Worm (Caenorhabditis elegans) whole organism, L4 larva: ENCODE data around the gene srbc-41.

Source experiments
- D1046.2 ChIP-seq: fragments of 200-800 bp; sonication (Bioruptor generic); IDR thresholded peaks from 2 replicates; pipeline ENCODE4 v1.3.6; 2022; ENCODE audit warnings: missing genetic modification characterization, missing compliant biosample characterization
- ZK337.2 ChIP-seq: fragments of 200-800 bp; sonication (Bioruptor generic); IDR thresholded peaks from 2 replicates; pipeline ENCODE4 v1.3.6; 2022; ENCODE audit warnings: missing genetic modification reagents, missing genetic modification characterization, missing compliant biosample characterization
- aha-1 ChIP-seq: fragments of 150-350 bp; peaks from one replicate; lab custom pipeline; 2014; ENCODE audit warnings: missing biosample characterization, missing genetic modification characterization
- ceh-32 ChIP-seq: sonication (generic microtip); optimal IDR thresholded peaks from 2 replicates; lab custom pipeline; 2016; ENCODE audit warnings: mild to moderate bottlenecking, missing genetic modification characterization, missing compliant biosample characterization; ENCODE audit not compliant: poor library complexity
- cey-2 ChIP-seq: sonication (generic microtip); optimal IDR thresholded peaks from 3 replicates; lab custom pipeline; 2017; ENCODE audit warnings: missing genetic modification characterization, mild to moderate bottlenecking, missing compliant biosample characterization, antibody characterized with exemption, borderline replicate concordance; ENCODE audit not compliant: insufficient read depth
- daf-16 ChIP-seq, 3 experiments: sonication (generic microtip); optimal IDR thresholded peaks; 2 replicates each; lab custom pipeline; 2016 to 2017; ENCODE audit warnings: missing genetic modification characterization in 3 of 3, missing genetic modification reagents in 3 of 3, mild to moderate bottlenecking in 2 of 3, missing compliant biosample characterization in 2 of 3, missing biosample characterization in 1 of 3, moderate library complexity in 1 of 3
- daf-19 ChIP-seq: fragments of 200-800 bp; sonication (Bioruptor generic); conservative IDR thresholded peaks from 2 replicates; pipeline ENCODE4 v1.3.6; 2022; ENCODE audit warnings: missing genetic modification characterization, missing compliant biosample characterization
- dmd-6 ChIP-seq: fragments of 200-800 bp; sonication (Bioruptor generic); IDR thresholded peaks from 2 replicates; pipeline ENCODE4 v1.3.6; 2022; ENCODE audit warnings: missing genetic modification reagents, missing genetic modification characterization, missing compliant biosample characterization
- dve-1 ChIP-seq: sonication (generic microtip); optimal IDR thresholded peaks from 2 replicates; lab custom pipeline; 2017; ENCODE audit warnings: antibody characterized with exemption, mild to moderate bottlenecking, missing genetic modification characterization, missing compliant biosample characterization; ENCODE audit not compliant: insufficient read depth
- egl-27 ChIP-seq: sonication (generic microtip); optimal IDR thresholded peaks from 3 replicates; lab custom pipeline; 2017; ENCODE audit warnings: missing biosample characterization, missing genetic modification reagents, missing genetic modification characterization
- egl-43 ChIP-seq: fragments of 200-800 bp; sonication (Bioruptor generic); IDR thresholded peaks from 2 replicates; pipeline ENCODE4 v1.3.6; 2022; ENCODE audit warnings: missing genetic modification reagents, missing genetic modification characterization, missing compliant biosample characterization
- fos-1 ChIP-seq: fragments of 150-350 bp; optimal IDR thresholded peaks from 2 replicates; lab custom pipeline; 2014; ENCODE audit warnings: missing biosample characterization, missing genetic modification characterization
- hlh-11 ChIP-seq: fragments of 200-800 bp; sonication (Bioruptor generic); optimal IDR thresholded peaks from 2 replicates; lab custom pipeline; 2018; ENCODE audit warnings: mild to moderate bottlenecking, missing genetic modification characterization, missing compliant biosample characterization
- hlh-30 ChIP-seq: sonication (generic microtip); optimal IDR thresholded peaks from 2 replicates; lab custom pipeline; 2017; ENCODE audit warnings: antibody characterized with exemption, mild to moderate bottlenecking, missing genetic modification characterization, missing compliant biosample characterization; ENCODE audit not compliant: insufficient read depth
- jun-1 ChIP-seq: fragments of 150-350 bp; optimal IDR thresholded peaks from 2 replicates; lab custom pipeline; 2014; ENCODE audit warnings: missing biosample characterization, missing genetic modification reagents, missing genetic modification characterization
- lim-7 ChIP-seq: fragments of 200-800 bp; sonication (Bioruptor generic); IDR thresholded peaks from 2 replicates; pipeline ENCODE4 v1.3.6; 2022; ENCODE audit warnings: missing genetic modification characterization, missing compliant biosample characterization
- lin-13 ChIP-seq: fragments of 150-350 bp; optimal IDR thresholded peaks from 2 replicates; lab custom pipeline; 2014; ENCODE audit warnings: missing biosample characterization, missing genetic modification reagents, missing genetic modification characterization
- lin-38 ChIP-seq: fragments of 200-800 bp; sonication (Bioruptor generic); IDR thresholded peaks from 2 replicates; pipeline ENCODE4 v1.3.6; 2022; ENCODE audit warnings: missing genetic modification reagents, missing genetic modification characterization, missing compliant biosample characterization
- lir-3 ChIP-seq: sonication (generic microtip); optimal IDR thresholded peaks from 2 replicates; lab custom pipeline; 2016; ENCODE audit warnings: mild to moderate bottlenecking, missing genetic modification characterization, missing compliant biosample characterization
- mdl-1 ChIP-seq, 2 experiments: fragments of 150-350 bp in 1 of 2; sonication (generic microtip) in 1 of 2; optimal IDR thresholded peaks; 2 replicates each; lab custom pipeline; 2014 to 2017; ENCODE audit warnings: missing biosample characterization in 2 of 2, missing genetic modification characterization in 2 of 2
- mep-1 ChIP-seq: fragments of 150-350 bp; sonication (generic microtip); optimal IDR thresholded peaks from 3 replicates; lab custom pipeline; 2014; ENCODE audit warnings: missing biosample characterization, missing genetic modification characterization
- mes-2 ChIP-seq: sonication (generic microtip); optimal IDR thresholded peaks from 2 replicates; lab custom pipeline; 2016; ENCODE audit warnings: missing genotype, mild to moderate bottlenecking, missing genetic modification characterization, missing compliant biosample characterization; ENCODE audit not compliant: poor library complexity, severe bottlenecking
- mxl-3 ChIP-seq: fragments of 200-800 bp; sonication (Bioruptor generic); optimal IDR thresholded peaks from 2 replicates; lab custom pipeline; 2018; ENCODE audit warnings: mild to moderate bottlenecking, missing genetic modification characterization, missing compliant biosample characterization
- nhr-10 ChIP-seq: fragments of 150-350 bp; optimal IDR thresholded peaks from 2 replicates; lab custom pipeline; 2014; ENCODE audit warnings: missing biosample characterization, missing genetic modification characterization
- nhr-111 ChIP-seq: fragments of 200-800 bp; sonication (Bioruptor generic); optimal IDR thresholded peaks from 2 replicates; lab custom pipeline; 2018; ENCODE audit warnings: mild to moderate bottlenecking, missing genetic modification characterization, missing compliant biosample characterization
- nhr-25 ChIP-seq: sonication (generic microtip); optimal IDR thresholded peaks from 2 replicates; lab custom pipeline; 2017; ENCODE audit warnings: missing genetic modification characterization, mild to moderate bottlenecking, missing compliant biosample characterization, antibody characterized with exemption, moderate library complexity, borderline replicate concordance; ENCODE audit not compliant: insufficient read depth
- nhr-28 ChIP-seq: fragments of 150-350 bp; optimal IDR thresholded peaks from 2 replicates; lab custom pipeline; 2014; ENCODE audit warnings: missing biosample characterization, missing genetic modification characterization
- nhr-41 ChIP-seq: fragments of 200-800 bp; sonication (Bioruptor generic); IDR thresholded peaks from 2 replicates; pipeline ENCODE4 v1.3.6; 2022; ENCODE audit warnings: missing genetic modification reagents, missing genetic modification characterization, missing compliant biosample characterization
- nhr-42 ChIP-seq: fragments of 200-800 bp; sonication (Bioruptor generic); IDR thresholded peaks from 2 replicates; pipeline ENCODE4 v1.3.6; 2022; ENCODE audit warnings: missing genetic modification characterization, missing compliant biosample characterization
- nhr-76 ChIP-seq: fragments of 150-350 bp; optimal IDR thresholded peaks from 2 replicates; lab custom pipeline; 2014; ENCODE audit warnings: missing biosample characterization, missing genetic modification characterization
- nhr-77 ChIP-seq: fragments of 150-350 bp; optimal IDR thresholded peaks from 2 replicates; lab custom pipeline; 2014; ENCODE audit warnings: missing biosample characterization, missing genetic modification characterization
- pha-4 ChIP-seq, 2 experiments: fragments of 150-350 bp in 1 of 2; fragments of 200-800 bp in 1 of 2; sonication (Bioruptor generic) in 1 of 2; IDR thresholded peaks in 1 of 2; optimal IDR thresholded peaks in 1 of 2; 2 replicates each; pipeline versions ENCODE4 v1.3.6 to Lab custom; 2014 to 2022; ENCODE audit warnings: missing genetic modification characterization in 2 of 2, missing genetic modification reagents in 2 of 2, missing biosample characterization in 1 of 2, missing compliant biosample characterization in 1 of 2
- sdz-12 ChIP-seq: fragments of 200-800 bp; sonication (Bioruptor generic); optimal IDR thresholded peaks from 2 replicates; lab custom pipeline; 2018; ENCODE audit warnings: mild to moderate bottlenecking, missing genetic modification characterization, missing compliant biosample characterization
- set-16 ChIP-seq: fragments of 200-800 bp; sonication (Bioruptor generic); IDR thresholded peaks from 2 replicates; pipeline ENCODE4 v1.3.6; 2022; ENCODE audit warnings: missing genetic modification reagents, missing genetic modification characterization, missing compliant biosample characterization
- tag-97 ChIP-seq: fragments of 200-800 bp; sonication (Bioruptor generic); IDR thresholded peaks from 2 replicates; pipeline ENCODE4 v1.3.6; 2022; ENCODE audit warnings: missing genetic modification characterization, missing compliant biosample characterization
- unc-130 ChIP-seq: sonication (generic microtip); optimal IDR thresholded peaks from 2 replicates; lab custom pipeline; 2016; ENCODE audit warnings: missing genetic modification reagents, missing genetic modification characterization, missing compliant biosample characterization
- unc-62 ChIP-seq, 3 experiments: fragments of 150-350 bp in 1 of 3; sonication (generic microtip); optimal IDR thresholded peaks in 2 of 3; peaks in 1 of 3; 1 replicate in 1 of 3; 2 replicates in 2 of 3; lab custom pipeline; 2014 to 2017; ENCODE audit warnings: missing biosample characterization in 3 of 3, missing genetic modification characterization in 3 of 3, missing genetic modification reagents in 3 of 3, missing genotype in 1 of 3
- ztf-7 ChIP-seq: fragments of 150-350 bp; optimal IDR thresholded peaks from 2 replicates; lab custom pipeline; 2014; ENCODE audit warnings: missing biosample characterization, missing genetic modification characterization

Gene srbc-41

DNA sequence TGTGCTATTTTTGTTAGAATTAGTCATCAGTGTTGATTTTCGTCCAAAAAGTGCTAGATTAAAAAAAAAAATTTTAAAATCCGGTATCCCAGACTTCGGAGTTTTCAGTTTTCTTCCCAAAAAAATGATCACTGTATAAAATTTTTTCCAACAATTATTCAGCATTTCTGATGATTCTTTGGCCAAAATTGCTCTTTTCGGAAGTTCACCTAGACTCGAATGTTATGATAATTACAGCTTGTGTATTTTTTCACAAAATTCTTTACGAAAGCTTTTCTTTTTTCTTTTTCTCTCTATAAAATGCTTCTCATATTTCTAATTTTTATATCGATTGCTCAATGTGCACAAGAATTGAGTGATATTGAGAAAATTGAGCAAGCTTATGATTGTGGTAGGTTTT, 17.1 kb upstream of the srbc-41 start, which contains the start of gene irld-17:
Gene irld-17 (plus strand): TSS at position 301 of the 400 bp plus-strand sequence.
- TF ChIP-seq pha-4 (GFP tag; IDR thresholded peaks at IDR 0.05; lab: Robert Waterston, UW) (no peak), pha-4 (tag; optimal IDR thresholded peaks at IDR 0.05; lab: Kevin White, UChicago) (no peak), set-16 (GFP tag; lab: Robert Waterston, UW) (no peak), nhr-10 (tag; lab: Kevin White, UChicago) (no peak), nhr-111 (GFP tag; lab: Kevin White, UChicago) (no peak), ZK337.2 (no peak), unc-62 (GFP tag; optimal IDR thresholded peaks at IDR 0.05 in 1 of 2; lab: Kevin White, UChicago) (no peak), unc-62 (tag; optimal IDR thresholded peaks at IDR 0.05; lab: Kevin White, UChicago) (no peak), cey-2 (no peak), nhr-41 (GFP tag; lab: Robert Waterston, UW) (no peak), egl-27 (tag; lab: Kevin White, UChicago) (no peak), sdz-12 (no peak), ceh-32 (tag; lab: Kevin White, UChicago) (no peak)

DNA sequence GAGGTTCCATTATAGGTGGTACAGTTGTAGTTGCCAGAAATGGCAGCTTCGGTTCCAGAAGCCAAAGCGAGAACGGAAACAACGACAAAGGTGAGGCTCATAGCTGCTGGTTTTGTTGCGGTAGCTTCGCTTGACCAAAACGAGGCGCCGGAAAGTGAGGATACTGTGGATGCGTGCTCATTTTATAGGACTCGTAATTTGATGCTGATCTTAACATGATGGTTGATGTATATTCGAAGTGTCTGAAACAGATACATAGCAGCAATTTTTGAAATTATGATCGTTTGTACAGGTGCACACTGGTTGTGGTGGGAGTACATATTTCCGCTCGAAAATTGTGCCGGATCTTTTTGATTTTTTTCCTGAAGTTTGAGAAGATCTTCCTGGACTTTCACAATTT, 16.5 kb upstream of the srbc-41 start, which contains the start of gene Y46H3D.8:
Gene Y46H3D.8 (minus strand): TSS at position 101 of the 400 bp plus-strand sequence.
- TF ChIP-seq daf-19 (GFP tag; lab: Robert Waterston, UW) (no peak), lir-3 (tag; lab: Kevin White, UChicago) (no peak)

DNA sequence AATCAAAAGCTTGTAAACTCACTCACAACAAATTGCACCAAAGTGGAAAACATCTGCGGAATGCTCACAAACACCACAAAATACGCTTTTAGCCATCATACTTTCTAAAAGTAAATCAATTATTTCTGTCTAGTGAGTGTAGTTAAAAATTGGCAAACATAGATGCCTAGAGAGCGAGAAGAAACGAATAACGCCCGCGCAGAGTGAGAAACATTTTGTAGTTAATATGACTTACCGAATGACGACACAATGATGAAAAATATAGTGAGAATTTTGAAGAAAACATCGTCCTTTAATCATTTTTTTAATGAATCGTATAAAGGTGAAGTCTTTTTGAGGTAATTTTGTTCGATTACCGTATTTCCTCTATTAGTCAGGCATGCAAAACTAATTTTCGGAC, 14.7 kb upstream of the srbc-41 start, which contains the start of gene nhr-238:
Gene nhr-238 (minus strand): TSS at position 104 of the 400 bp plus-strand sequence.
- peak; percentile 44 for TF ChIP-seq dve-1 (tag; lab: Kevin White, UChicago)
- TF ChIP-seq daf-16 (GFP tag; optimal IDR thresholded peaks at IDR 0.05; lab: Kevin White, UChicago) = no peak
- peak; percentile 17 for TF ChIP-seq daf-16 (tag; optimal IDR thresholded peaks at IDR 0.05; lab: Kevin White, UChicago)
- TF ChIP-seq D1046.2 (GFP tag; lab: Robert Waterston, UW) = no peak
- no peak for TF ChIP-seq daf-19 (GFP tag; lab: Robert Waterston, UW)
- TF ChIP-seq ceh-32 (tag; lab: Kevin White, UChicago) = no peak
- peak; percentile 85 for TF ChIP-seq nhr-42 (GFP tag; lab: Robert Waterston, UW)
- peak; percentile 100 for TF ChIP-seq nhr-28 (tag; lab: Kevin White, UChicago)
- no peak for TF ChIP-seq fos-1 (tag; lab: Kevin White, UChicago)
- no peak for TF ChIP-seq nhr-76 (tag; lab: Kevin White, UChicago)
- no peak for TF ChIP-seq lin-13
- no peak for TF ChIP-seq lim-7 (GFP tag; lab: Robert Waterston, UW)
- TF ChIP-seq jun-1 (tag; lab: Kevin White, UChicago) = no peak
- peak; percentile 75 for TF ChIP-seq ztf-7 (tag; lab: Kevin White, UChicago)
- no peak for TF ChIP-seq unc-130
- TF ChIP-seq nhr-77 (tag; lab: Kevin White, UChicago) = peak; percentile 99

DNA sequence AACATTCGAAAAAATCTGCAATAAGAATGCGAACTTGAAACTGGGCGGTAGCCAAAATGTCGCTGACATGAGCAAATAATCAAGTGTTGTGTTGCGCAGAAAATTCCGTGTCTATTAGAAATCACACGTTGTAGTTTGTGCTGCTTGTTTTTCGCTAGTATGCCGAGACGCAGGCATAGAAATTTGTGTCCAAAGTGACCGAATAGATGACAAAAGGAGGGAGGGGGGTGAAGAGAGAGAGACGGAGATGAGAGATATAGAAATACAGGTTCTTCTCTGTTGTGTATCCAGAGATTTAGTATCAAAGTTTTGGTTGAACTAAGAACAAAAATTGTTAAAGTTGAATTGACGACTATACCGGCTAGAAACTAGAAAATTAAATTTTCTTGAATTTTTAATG, 12.6 kb upstream of the srbc-41 start:
- TF ChIP-seq hlh-11 (tag; lab: Kevin White, UChicago) = peak; percentile 40
- TF ChIP-seq mep-1 (tag; lab: Kevin White, UChicago) = peak; percentile 23
- peak; percentile 32 for TF ChIP-seq nhr-25
- peak; percentile 55 for TF ChIP-seq hlh-30
- peak; percentile 23 for TF ChIP-seq mxl-3 (GFP tag; lab: Kevin White, UChicago)
- TF ChIP-seq mes-2 (tag; lab: Kevin White, UChicago) = peak; percentile 21
- TF ChIP-seq unc-62 (GFP tag; optimal IDR thresholded peaks at IDR 0.05 in 1 of 2; lab: Kevin White, UChicago) = peak in 1 of 2 experiments; percentile 74
- no peak for TF ChIP-seq unc-62 (tag; optimal IDR thresholded peaks at IDR 0.05; lab: Kevin White, UChicago)
- peak; percentile 25 for TF ChIP-seq aha-1 (tag; lab: Kevin White, UChicago)
- no peak for TF ChIP-seq tag-97 (GFP tag; lab: Robert Waterston, UW)
- TF ChIP-seq nhr-111 (GFP tag; lab: Kevin White, UChicago) = no peak
- TF ChIP-seq nhr-28 (tag; lab: Kevin White, UChicago) = peak; percentile 100
- TF ChIP-seq lin-38 (GFP tag; lab: Robert Waterston, UW) = no peak
- peak; percentile 39 for TF ChIP-seq dmd-6 (GFP tag; lab: Robert Waterston, UW)
- peak in 1 of 2 experiments; percentile 37 for TF ChIP-seq mdl-1 (tag; optimal IDR thresholded peaks at IDR 0.05; lab: Kevin White, UChicago)
- peak; percentile 71; the same call in 1 of the 2 replicates for TF ChIP-seq nhr-42 (GFP tag; lab: Robert Waterston, UW)
- no peak for TF ChIP-seq lin-13
- peak; percentile 6 for TF ChIP-seq dve-1 (tag; lab: Kevin White, UChicago)
- no peak for TF ChIP-seq egl-43 (GFP tag; lab: Robert Waterston, UW)
- TF ChIP-seq nhr-77 (tag; lab: Kevin White, UChicago) = peak; percentile 95
- TF ChIP-seq, all 104 proteins: peak for 14
